Worm (Caenorhabditis elegans) whole organism, L3 larva: ENCODE data around the gene rgs-10.
A peak's percentile ranks its signal among the peaks of the same experiment; 100 is the strongest.

Source experiments
- R02D3.7 ChIP-seq: fragments of 150-350 bp; optimal IDR thresholded peaks from 2 replicates; lab custom pipeline; 2014; ENCODE audit warnings: missing biosample characterization, missing genetic modification characterization
- aly-2 ChIP-seq: fragments of 150-350 bp; optimal IDR thresholded peaks from 2 replicates; lab custom pipeline; 2014; ENCODE audit warnings: missing biosample characterization, missing genetic modification characterization
- ama-1 ChIP-seq: fragments of 150-350 bp; optimal IDR thresholded peaks from 2 replicates; lab custom pipeline; 2018
- ceh-28 ChIP-seq: fragments of 150-350 bp; optimal IDR thresholded peaks from 2 replicates; lab custom pipeline; 2014; ENCODE audit warnings: missing biosample characterization, missing genetic modification reagents, missing genetic modification characterization
- ceh-82 ChIP-seq: fragments of 150-350 bp; optimal IDR thresholded peaks from 2 replicates; lab custom pipeline; 2014; ENCODE audit warnings: missing biosample characterization, missing genetic modification characterization
- daf-12 ChIP-seq: fragments of 150-350 bp; optimal IDR thresholded peaks from 2 replicates; lab custom pipeline; 2014; ENCODE audit warnings: missing biosample characterization, missing genetic modification reagents, missing genetic modification characterization
- egl-27 ChIP-seq: sonication (generic microtip); optimal IDR thresholded peaks from 4 replicates; lab custom pipeline; 2017; ENCODE audit warnings: missing biosample characterization, missing genetic modification reagents, missing genetic modification characterization
- elt-1 ChIP-seq: fragments of 150-350 bp; optimal IDR thresholded peaks from 2 replicates; lab custom pipeline; 2014; ENCODE audit warnings: missing biosample characterization, missing genetic modification characterization
- elt-2 ChIP-seq: sonication (generic microtip); optimal IDR thresholded peaks from 2 replicates; lab custom pipeline; 2016; ENCODE audit warnings: missing genetic modification reagents, mild to moderate bottlenecking, missing genetic modification characterization, missing compliant biosample characterization
- elt-3 ChIP-seq, 3 experiments: fragments of 150-350 bp in 1 of 3; sonication (generic microtip) in 2 of 3; optimal IDR thresholded peaks; 2 replicates in 2 of 3; 4 replicates in 1 of 3; lab custom pipeline; 2014 to 2017; ENCODE audit warnings: missing biosample characterization in 3 of 3, missing genetic modification characterization in 3 of 3
- eor-1 ChIP-seq, 2 experiments: fragments of 150-350 bp; optimal IDR thresholded peaks; 2 replicates each; lab custom pipeline; 2014 to 2018; ENCODE audit warnings: missing biosample characterization in 2 of 2, missing genetic modification characterization in 2 of 2
- fkh-10 ChIP-seq: sonication (generic microtip); optimal IDR thresholded peaks from 2 replicates; lab custom pipeline; 2017; ENCODE audit warnings: missing biosample characterization, missing genetic modification reagents, missing genetic modification characterization
- fos-1 ChIP-seq: fragments of 150-350 bp; optimal IDR thresholded peaks from 2 replicates; lab custom pipeline; 2014; ENCODE audit warnings: missing biosample characterization, missing genetic modification characterization
- hmg-11 ChIP-seq: sonication (generic microtip); optimal IDR thresholded peaks from 2 replicates; lab custom pipeline; 2016; ENCODE audit warnings: missing genetic modification characterization, missing compliant biosample characterization
- jun-1 ChIP-seq: fragments of 150-350 bp; optimal IDR thresholded peaks from 2 replicates; lab custom pipeline; 2014; ENCODE audit warnings: missing biosample characterization, missing genetic modification reagents, missing genetic modification characterization
- lin-39 ChIP-seq: fragments of 150-350 bp; optimal IDR thresholded peaks from 2 replicates; lab custom pipeline; 2018; ENCODE audit warnings: missing biosample characterization, missing genetic modification reagents, missing genetic modification characterization
- lsy-12 ChIP-seq: sonication (generic microtip); optimal IDR thresholded peaks from 2 replicates; lab custom pipeline; 2016; ENCODE audit warnings: mild to moderate bottlenecking, missing genetic modification characterization, missing compliant biosample characterization
- mdl-1 ChIP-seq: fragments of 150-350 bp; optimal IDR thresholded peaks from 2 replicates; lab custom pipeline; 2014; ENCODE audit warnings: missing biosample characterization, missing genetic modification characterization
- mml-1 ChIP-seq: fragments of 150-350 bp; sonication (generic microtip); optimal IDR thresholded peaks from 3 replicates; lab custom pipeline; 2014; ENCODE audit warnings: missing biosample characterization, missing genetic modification characterization
- nfya-1 ChIP-seq: sonication (generic microtip); optimal IDR thresholded peaks from 2 replicates; lab custom pipeline; 2017; ENCODE audit warnings: missing genetic modification characterization, mild to moderate bottlenecking, missing compliant biosample characterization, antibody characterized with exemption, moderate library complexity; ENCODE audit not compliant: insufficient read depth
- nhr-23 ChIP-seq: fragments of 150-350 bp; optimal IDR thresholded peaks from 2 replicates; lab custom pipeline; 2014; ENCODE audit warnings: missing biosample characterization, missing genetic modification reagents, missing genetic modification characterization
- nhr-25 ChIP-seq: sonication (generic microtip); optimal IDR thresholded peaks from 2 replicates; lab custom pipeline; 2017; ENCODE audit warnings: missing biosample characterization, missing genetic modification characterization
- nhr-28 ChIP-seq: fragments of 150-350 bp; optimal IDR thresholded peaks from 2 replicates; lab custom pipeline; 2014; ENCODE audit warnings: missing biosample characterization, missing genetic modification characterization
- nhr-43 ChIP-seq: sonication (generic microtip); optimal IDR thresholded peaks from 2 replicates; lab custom pipeline; 2016; ENCODE audit warnings: mild to moderate bottlenecking, missing genetic modification characterization, missing compliant biosample characterization; ENCODE audit not compliant: poor library complexity, severe bottlenecking
- nhr-67 ChIP-seq: fragments of 150-350 bp; optimal IDR thresholded peaks from 2 replicates; lab custom pipeline; 2014; ENCODE audit warnings: missing biosample characterization, missing genetic modification characterization
- nhr-76 ChIP-seq: fragments of 150-350 bp; sonication (generic microtip); optimal IDR thresholded peaks from 5 replicates; lab custom pipeline; 2014; ENCODE audit warnings: missing biosample characterization, missing genetic modification characterization
- nhr-77 ChIP-seq: fragments of 150-350 bp; optimal IDR thresholded peaks from 2 replicates; lab custom pipeline; 2014; ENCODE audit warnings: missing biosample characterization, missing genetic modification characterization
- pha-4 ChIP-seq: fragments of 150-350 bp; optimal IDR thresholded peaks from 2 replicates; lab custom pipeline; 2014; ENCODE audit warnings: missing biosample characterization, missing genetic modification reagents, missing genetic modification characterization
- sea-2 ChIP-seq: fragments of 150-350 bp; sonication (generic microtip); optimal IDR thresholded peaks from 4 replicates; lab custom pipeline; 2014; ENCODE audit warnings: missing biosample characterization, missing genetic modification reagents, missing genetic modification characterization
- skn-1 ChIP-seq: fragments of 150-350 bp; optimal IDR thresholded peaks from 2 replicates; lab custom pipeline; 2014; ENCODE audit warnings: missing biosample characterization, missing genetic modification characterization
- snpc-4 ChIP-seq: fragments of 150-350 bp; optimal IDR thresholded peaks from 2 replicates; lab custom pipeline; 2014; ENCODE audit warnings: missing biosample characterization, missing genetic modification characterization
- unc-39 ChIP-seq: sonication (generic microtip); optimal IDR thresholded peaks from 4 replicates; lab custom pipeline; 2017; ENCODE audit warnings: missing biosample characterization, missing genetic modification characterization
- unc-62 ChIP-seq: fragments of 150-350 bp; sonication (generic microtip); optimal IDR thresholded peaks from 4 replicates; lab custom pipeline; 2014; ENCODE audit warnings: missing biosample characterization, missing genetic modification reagents, missing genetic modification characterization
- zag-1 ChIP-seq: fragments of 150-350 bp; optimal IDR thresholded peaks from 2 replicates; lab custom pipeline; 2014; ENCODE audit warnings: missing biosample characterization, missing genetic modification characterization
- ztf-11 ChIP-seq: fragments of 150-350 bp; optimal IDR thresholded peaks from 2 replicates; lab custom pipeline; 2014; ENCODE audit warnings: missing biosample characterization, missing genetic modification characterization
- ztf-4 ChIP-seq: fragments of 150-350 bp; optimal IDR thresholded peaks from 2 replicates; lab custom pipeline; 2014; ENCODE audit warnings: missing biosample characterization, missing genetic modification characterization

rgs-10 gene

ce11 chrX:14975467-14976167 lies 13.1 kb downstream of the rgs-10 start, which contains the start of gene F20D1.3 (continued):
- TF ChIP-seq daf-12 (tag; lab: Kevin White, UChicago) (no peak), nhr-67 (tag; lab: Kevin White, UChicago) (no peak), elt-2 (tag; lab: Kevin White, UChicago) (peak; percentile 24), ceh-82 (tag; lab: Kevin White, UChicago) (no peak), elt-1 (tag; lab: Kevin White, UChicago) (no peak), sea-2 (GFP tag; lab: Kevin White, UChicago) (no peak), nhr-23 (tag; lab: Kevin White, UChicago) (peak; percentile 76), unc-39 (tag; lab: Kevin White, UChicago) (no peak), zag-1 (tag; lab: Kevin White, UChicago) (no peak), pha-4 (peak; percentile 55), unc-62 (GFP tag; lab: Kevin White, UChicago) (no peak), mml-1 (tag; lab: Kevin White, UChicago) (no peak), skn-1 (tag; lab: Kevin White, UChicago) (peak; percentile 49)

ce11 chrX:14976840-14977534 lies 14.4 kb downstream of the rgs-10 start:
- TF ChIP-seq nhr-28 (tag; lab: Kevin White, UChicago) (no peak), nhr-23 (tag; lab: Kevin White, UChicago) (no peak), mdl-1 (tag; lab: Kevin White, UChicago) (no peak), R02D3.7 (tag; lab: Kevin White, UChicago) (no peak), elt-3 (tag; optimal IDR thresholded peaks at IDR 0.05; lab: Kevin White, UChicago) (no peak)

ce11 chrX:14978756-14979155 lies 16.2 kb downstream of the rgs-10 start:
- no peak for TF ChIP-seq nhr-67 (tag; lab: Kevin White, UChicago)
- no peak for TF ChIP-seq nhr-76 (tag; lab: Kevin White, UChicago)
- TF ChIP-seq nhr-28 (tag; lab: Kevin White, UChicago) = no peak
- TF ChIP-seq fkh-10 (GFP tag; lab: Kevin White, UChicago) = no peak
- peak; percentile 24 for TF ChIP-seq lin-39 (tag; lab: Kevin White, UChicago)
- TF ChIP-seq ztf-11 = no peak
- no peak for TF ChIP-seq zag-1 (tag; lab: Kevin White, UChicago)
- peak; percentile 4 for TF ChIP-seq nhr-25
- peak; percentile 11 for TF ChIP-seq hmg-11 (tag; lab: Kevin White, UChicago)
- TF ChIP-seq pha-4 = peak; percentile 70
- no peak for TF ChIP-seq mdl-1 (tag; lab: Kevin White, UChicago)
- no peak for TF ChIP-seq eor-1 (tag; optimal IDR thresholded peaks at IDR 0.05; lab: Kevin White, UChicago)
- no peak for TF ChIP-seq lsy-12
- peak; percentile 37 for TF ChIP-seq nhr-43 (tag; lab: Kevin White, UChicago)
- TF ChIP-seq nfya-1 = peak; percentile 63
- no peak for TF ChIP-seq nhr-23 (tag; lab: Kevin White, UChicago)
- no peak for TF ChIP-seq jun-1 (tag; lab: Kevin White, UChicago)
- no peak for TF ChIP-seq sea-2 (GFP tag; lab: Kevin White, UChicago)
- no peak for TF ChIP-seq mml-1 (tag; lab: Kevin White, UChicago)
- no peak for TF ChIP-seq nhr-77 (tag; lab: Kevin White, UChicago)
- peak in 1 of 3 experiments; percentile 17 for TF ChIP-seq elt-3 (tag; optimal IDR thresholded peaks at IDR 0.05; lab: Kevin White, UChicago)
- no peak for TF ChIP-seq snpc-4 (tag; lab: Kevin White, UChicago)
- no peak for TF ChIP-seq egl-27 (tag; lab: Kevin White, UChicago)
- peak; percentile 2 for TF ChIP-seq elt-2 (tag; lab: Kevin White, UChicago)
- TF ChIP-seq ceh-28 (tag; lab: Kevin White, UChicago) = peak; percentile 55
- peak; percentile 90 for TF ChIP-seq ama-1 (lab: Kevin White, UChicago)
- no peak for TF ChIP-seq elt-1 (tag; lab: Kevin White, UChicago)

ce11 chrX:14979388-14979787 lies 16.8 kb downstream of the rgs-10 start, which contains the start of gene emre-1:
TSS of gene emre-1 (plus strand) at chrX:14979688.
- TF ChIP-seq aly-2 (no peak), sea-2 (GFP tag; lab: Kevin White, UChicago) (no peak), nhr-77 (tag; lab: Kevin White, UChicago) (no peak), fos-1 (tag; lab: Kevin White, UChicago) (no peak), ztf-4 (no peak), unc-39 (tag; lab: Kevin White, UChicago) (no peak), mml-1 (tag; lab: Kevin White, UChicago) (no peak), nfya-1 (no peak), lsy-12 (no peak), lin-39 (tag; lab: Kevin White, UChicago) (no peak)
